Fruit fly (Drosophila melanogaster) whole organism, embryonic: ENCODE data around the gene ihog.
A peak's percentile ranks its signal among the peaks of the same experiment; 100 is the strongest.

Experiments
- CG3847 ChIP-seq: fragments of 200-800 bp; sonication (Bioruptor generic); IDR thresholded peaks from 2 replicates; pipeline ENCODE4 v1.3.6; 2022; ENCODE audit warnings: missing biosample characterization, missing genetic modification characterization
- Dfd ChIP-seq, 2 experiments: fragments of >200 bp; optimal IDR thresholded peaks; 2 replicates each; lab custom pipeline; 2017; ENCODE audit warnings: missing biosample characterization in 2 of 2, missing genetic modification characterization in 2 of 2
- Fer3 ChIP-seq: fragments of 200-800 bp; sonication (Bioruptor generic); optimal IDR thresholded peaks from 2 replicates; lab custom pipeline; 2018; ENCODE audit warnings: missing biosample characterization, mild to moderate bottlenecking, missing genetic modification characterization, moderate library complexity
- Hr51 ChIP-seq, 2 experiments: fragments of 200-800 bp; sonication (Bioruptor generic); optimal IDR thresholded peaks; 2 replicates in 1 of 2; 3 replicates in 1 of 2; lab custom pipeline; 2016 to 2018; ENCODE audit warnings: missing biosample characterization in 2 of 2, missing genetic modification characterization in 2 of 2, mild to moderate bottlenecking in 1 of 2, moderate library complexity in 1 of 2
- Lim3 ChIP-seq: fragments of 200-800 bp; sonication (Bioruptor generic); IDR thresholded peaks from 2 replicates; pipeline ENCODE4 v1.3.6; 2022; ENCODE audit warnings: missing biosample characterization, missing genetic modification characterization

DNA sequence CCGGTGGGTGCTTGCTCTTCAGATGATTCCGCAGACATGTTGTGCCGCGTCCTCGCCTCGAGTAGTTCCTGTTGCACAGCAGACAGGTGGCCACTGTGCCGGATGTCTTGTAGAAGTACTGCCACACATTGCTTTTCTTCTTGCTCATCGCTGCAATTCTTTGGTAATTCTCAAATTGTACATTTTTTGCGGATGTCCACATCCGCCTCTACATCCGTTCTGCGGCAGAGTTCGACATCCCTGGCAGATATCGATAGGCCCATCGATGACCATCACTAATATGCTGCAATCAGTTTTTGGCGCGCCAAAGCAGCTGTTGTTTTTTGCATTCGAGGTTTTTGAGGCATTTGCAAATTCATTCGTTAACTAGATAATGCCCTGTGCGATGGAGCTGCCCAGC, 8.1 kb upstream of the ihog start, which contains the start of the genes CG13775 and CG3430:
- peak; percentile 24; the same call in 1 of the 2 replicates for TF ChIP-seq CG3847
- TF ChIP-seq Lim3, result no peak
- no peak for TF ChIP-seq Fer3
- TF ChIP-seq Dfd (GFP tag; optimal IDR thresholded peaks at IDR 0.05; lab: Kevin White, UChicago), result no peak
- TF ChIP-seq Hr51 (GFP tag; optimal IDR thresholded peaks at IDR 0.05; lab: Kevin White, UChicago), result peak in 1 of 2 experiments; percentile 1
